ENCODE assay signal across 1 worm cellular context in the genomic region with DNA sequence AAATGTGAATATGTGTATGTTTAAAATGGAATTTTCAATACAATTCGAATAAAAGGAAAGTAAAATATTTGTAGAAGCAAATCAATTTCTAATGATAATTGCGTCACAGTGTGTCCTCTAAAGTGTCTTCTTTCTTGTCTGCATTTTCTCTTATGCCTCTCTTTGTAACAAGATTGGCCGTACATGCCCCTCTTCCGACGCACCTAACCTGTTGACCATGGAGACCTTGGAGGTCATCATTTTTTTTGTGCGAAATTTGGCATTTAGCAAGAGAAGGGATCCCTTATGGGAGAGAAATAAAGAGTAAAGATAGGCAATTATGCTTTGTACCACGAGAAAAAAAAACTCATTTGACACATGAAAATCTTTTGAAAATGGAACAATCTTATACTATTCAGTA.
A peak's percentile ranks its signal among the peaks of the same experiment; 100 is the strongest.
TF ChIP-seq lines count a peak whose summit lies in the region.

Gene F23F1.4, minus strand, starts transcription at position 141 of the 400 bp plus-strand sequence.

TF ChIP-seq in whole organism, L1 larva, 84 proteins besides CTCF, POLR2A, EP300 and RAD21 (continued from another document):
- TF ChIP-seq mab-9 (GFP tag; IDR thresholded peaks at IDR 0.05; lab: Robert Waterston, UW), result no peak
- no peak for TF ChIP-seq ces-1 (GFP tag; optimal IDR thresholded peaks at IDR 0.05; lab: Kevin White, UChicago)
- TF ChIP-seq xbp-1 (tag; optimal IDR thresholded peaks at IDR 0.05; lab: Kevin White, UChicago), result no peak
- no peak for TF ChIP-seq efl-1 (optimal IDR thresholded peaks at IDR 0.05; lab: Kevin White, UChicago)
- peak in 1 of 2 experiments; percentile 69 for TF ChIP-seq efl-1 (GFP tag; optimal IDR thresholded peaks at IDR 0.05 in 1 of 2; lab: Kevin White, UChicago)
- no peak for TF ChIP-seq nhr-47 (tag; optimal IDR thresholded peaks at IDR 0.05; lab: Kevin White, UChicago)
- no peak for TF ChIP-seq ceh-63 (GFP tag; optimal IDR thresholded peaks at IDR 0.05; lab: Kevin White, UChicago)
- no peak for TF ChIP-seq jun-1 (tag; optimal IDR thresholded peaks at IDR 0.05; lab: Kevin White, UChicago)
- no peak for TF ChIP-seq lin-15B (tag; optimal IDR thresholded peaks at IDR 0.05; lab: Kevin White, UChicago)
- no peak for TF ChIP-seq lin-13 (GFP tag; optimal IDR thresholded peaks at IDR 0.05; lab: Kevin White, UChicago)
- no peak for TF ChIP-seq nhr-28 (tag; optimal IDR thresholded peaks at IDR 0.05; lab: Kevin White, UChicago)
- no peak for TF ChIP-seq nhr-237 (tag; optimal IDR thresholded peaks at IDR 0.05; lab: Kevin White, UChicago)
- TF ChIP-seq fos-1 (tag; optimal IDR thresholded peaks at IDR 0.05; lab: Kevin White, UChicago), result no peak
- TF ChIP-seq lir-3 (tag; optimal IDR thresholded peaks at IDR 0.05; lab: Kevin White, UChicago; ENCODE audit: poor library complexity), result no peak
- no peak for TF ChIP-seq unc-98 (GFP tag; IDR thresholded peaks at IDR 0.05; lab: Robert Waterston, UW)
- TF ChIP-seq nhr-20 (tag; optimal IDR thresholded peaks at IDR 0.05; lab: Kevin White, UChicago), result no peak
- no peak for TF ChIP-seq vab-15 (tag; optimal IDR thresholded peaks at IDR 0.05; lab: Kevin White, UChicago)
- TF ChIP-seq skn-1 (tag; optimal IDR thresholded peaks at IDR 0.05; lab: Kevin White, UChicago), result no peak
- TF ChIP-seq nhr-85 (tag; lab: Kevin White, UChicago), result peak; percentile 82
- TF ChIP-seq nhr-12 (tag; optimal IDR thresholded peaks at IDR 0.05; lab: Kevin White, UChicago), result no peak
- no peak for TF ChIP-seq unc-130 (tag; optimal IDR thresholded peaks at IDR 0.05; lab: Kevin White, UChicago)
- TF ChIP-seq lin-14 (GFP tag; optimal IDR thresholded peaks at IDR 0.05; lab: Kevin White, UChicago), result peak; percentile 25
- TF ChIP-seq nhr-19 (GFP tag; conservative IDR thresholded peaks at IDR 0.05; lab: Robert Waterston, UW), result no peak
- no peak for TF ChIP-seq mep-1 (tag; optimal IDR thresholded peaks at IDR 0.05; lab: Kevin White, UChicago)
TF ChIP-seq in whole organism, L1 larva: peak in this region for 6.
